Fruit fly (Drosophila melanogaster) whole organism, wandering third instar larva: Measurements from ENCODE around the gene CG4887.

ENCODE experiments used
- Abd-B ChIP-seq: fragments of >200 bp; optimal IDR thresholded peaks from 2 replicates; lab custom pipeline; 2017; ENCODE audit warnings: missing biosample characterization, missing genetic modification characterization
- CG32264 ChIP-seq: fragments of 200-800 bp; sonication (Bioruptor generic); optimal IDR thresholded peaks from 2 replicates; lab custom pipeline; 2016; ENCODE audit warnings: missing biosample characterization, missing genetic modification characterization
- CG9705 ChIP-seq: fragments of 200-800 bp; sonication (Bioruptor generic); optimal IDR thresholded peaks from 2 replicates; lab custom pipeline; 2018; ENCODE audit warnings: missing biosample characterization, mild to moderate bottlenecking, missing genetic modification characterization
- CrebA ChIP-seq: fragments of 200-800 bp; sonication (Bioruptor generic); optimal IDR thresholded peaks from 2 replicates; lab custom pipeline; 2016; ENCODE audit warnings: missing biosample characterization, mild to moderate bottlenecking, missing genetic modification characterization, borderline replicate concordance
- Dfd ChIP-seq: fragments of >200 bp; optimal IDR thresholded peaks from 2 replicates; lab custom pipeline; 2017; ENCODE audit warnings: missing biosample characterization, missing genetic modification characterization
- HLH106 ChIP-seq: fragments of 200-800 bp; optimal IDR thresholded peaks from 3 replicates; lab custom pipeline; 2019; ENCODE audit warnings: missing biosample characterization, mild to moderate bottlenecking, missing genetic modification characterization, moderate library complexity
- Hr78 ChIP-seq: fragments of >200 bp; optimal IDR thresholded peaks from 2 replicates; lab custom pipeline; 2017; ENCODE audit warnings: missing biosample characterization, missing genetic modification characterization
- Hr83 ChIP-seq: fragments of 200-300 bp; sonication (Bioruptor generic); optimal IDR thresholded peaks from 2 replicates; lab custom pipeline; 2016; ENCODE audit warnings: missing biosample characterization, mild to moderate bottlenecking, missing genetic modification characterization, moderate library complexity; ENCODE audit not compliant: poor library complexity, severe bottlenecking
- Jra ChIP-seq: sonication (Bioruptor generic); optimal IDR thresholded peaks from 2 replicates; lab custom pipeline; 2016; ENCODE audit warnings: missing biosample characterization, missing genetic modification characterization
- Mio ChIP-seq: sonication (Bioruptor generic); optimal IDR thresholded peaks from 2 replicates; lab custom pipeline; 2016; ENCODE audit warnings: missing biosample characterization, missing genetic modification characterization
- N ChIP-seq: fragments of >200 bp; optimal IDR thresholded peaks from 2 replicates; lab custom pipeline; 2018; ENCODE audit warnings: missing biosample characterization, missing external identifiers, missing genetic modification characterization
- OdsH ChIP-seq: fragments of 200-800 bp; sonication (Bioruptor generic); optimal IDR thresholded peaks from 2 replicates; lab custom pipeline; 2016; ENCODE audit warnings: missing biosample characterization, mild to moderate bottlenecking, missing genetic modification characterization
- Rel ChIP-seq, 2 experiments: fragments of 200-800 bp; sonication (Bioruptor generic) in 1 of 2; optimal IDR thresholded peaks; 2 replicates in 1 of 2; 3 replicates in 1 of 2; lab custom pipeline; 2016 to 2019; ENCODE audit warnings: mild to moderate bottlenecking in 2 of 2, missing biosample characterization in 2 of 2, missing genetic modification characterization in 2 of 2, moderate library complexity in 1 of 2
- Vsx2 ChIP-seq: fragments of 200-300, 225-300 bp; sonication (Bioruptor generic); optimal IDR thresholded peaks from 2 replicates; lab custom pipeline; 2018; ENCODE audit warnings: missing biosample characterization, missing genetic modification characterization; ENCODE audit not compliant: partially characterized antibody
- br ChIP-seq: fragments of 200-800 bp; sonication (Bioruptor generic); optimal IDR thresholded peaks from 2 replicates; lab custom pipeline; 2016; ENCODE audit warnings: missing biosample characterization, missing genetic modification characterization
- dl ChIP-seq, 2 experiments: fragments of 175-275, 200-275 bp in 1 of 2; fragments of 200-275 bp in 1 of 2; sonication (Bioruptor generic); optimal IDR thresholded peaks; lab custom pipeline; 2018; ENCODE audit warnings: mild to moderate bottlenecking in 2 of 2, missing biosample characterization in 2 of 2, missing genetic modification characterization in 2 of 2, moderate library complexity in 2 of 2; ENCODE audit not compliant: partially characterized antibody in 2 of 2, insufficient read depth in 1 of 2
- ey ChIP-seq: fragments of 200-800 bp; sonication (Bioruptor generic); optimal IDR thresholded peaks from 2 replicates; lab custom pipeline; 2016; ENCODE audit warnings: missing biosample characterization, missing genetic modification characterization
- foxo ChIP-seq, 2 experiments: fragments of 200-800 bp; sonication (Bioruptor generic); optimal IDR thresholded peaks; 2 replicates in 1 of 2; 3 replicates in 1 of 2; lab custom pipeline; 2016 to 2017; ENCODE audit warnings: missing biosample characterization in 2 of 2, missing genetic modification characterization in 2 of 2
- h ChIP-seq: fragments of 200-800 bp; sonication (Bioruptor generic); optimal IDR thresholded peaks from 3 replicates; lab custom pipeline; 2016; ENCODE audit warnings: missing biosample characterization, mild to moderate bottlenecking, missing genetic modification characterization
- psq ChIP-seq: fragments of 200-800 bp; sonication (Bioruptor generic); optimal IDR thresholded peaks from 3 replicates; lab custom pipeline; 2017; ENCODE audit warnings: missing biosample characterization, mild to moderate bottlenecking, missing genetic modification characterization, moderate library complexity
- rgr ChIP-seq: fragments of 200-800 bp; sonication (Bioruptor generic); optimal IDR thresholded peaks from 3 replicates; lab custom pipeline; 2016; ENCODE audit warnings: missing biosample characterization, mild to moderate bottlenecking, missing genetic modification characterization
- sage ChIP-seq: fragments of 200-800 bp; sonication (Bioruptor generic); optimal IDR thresholded peaks from 2 replicates; lab custom pipeline; 2016; ENCODE audit warnings: missing biosample characterization, mild to moderate bottlenecking, missing genetic modification characterization
- sv ChIP-seq: fragments of 200-800 bp; sonication (Bioruptor generic); optimal IDR thresholded peaks from 3 replicates; lab custom pipeline; 2016; ENCODE audit warnings: missing biosample characterization, missing genetic modification characterization
- usp ChIP-seq: fragments of >200 bp; optimal IDR thresholded peaks from 2 replicates; lab custom pipeline; 2017; ENCODE audit warnings: missing biosample characterization, missing genetic modification characterization
- woc ChIP-seq: sonication (Bioruptor generic); optimal IDR thresholded peaks from 2 replicates; lab custom pipeline; 2016; ENCODE audit warnings: missing biosample characterization, mild to moderate bottlenecking, missing genetic modification characterization

The CG4887 gene

DNA sequence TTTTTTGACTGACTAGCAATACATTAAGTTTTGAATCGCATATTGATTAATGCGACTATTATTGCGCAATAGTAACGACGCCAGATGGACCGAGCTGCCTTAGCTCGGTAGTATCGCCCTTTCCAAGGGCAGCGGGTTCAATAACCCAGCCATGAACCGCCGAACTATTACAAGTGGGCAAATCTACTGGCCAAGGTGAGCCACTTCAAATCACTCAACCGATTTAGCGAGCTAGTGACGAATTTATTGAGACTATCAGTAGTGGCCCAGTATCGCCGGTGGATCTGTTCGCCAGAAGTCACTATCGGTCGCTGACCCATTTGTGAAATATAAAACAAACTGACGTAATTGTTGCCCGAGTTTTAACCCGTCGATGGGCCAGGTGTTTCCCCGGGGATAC is 45.7 kb downstream of the CG4887 start:
- no peak for TF ChIP-seq Dfd (GFP tag; lab: Kevin White, UChicago)
- no peak for TF ChIP-seq Hr78
- TF ChIP-seq Vsx2 = no peak
- TF ChIP-seq Hr83 (GFP tag; lab: Kevin White, UChicago) = no peak
- TF ChIP-seq sage (GFP tag; lab: Kevin White, UChicago) = no peak
- TF ChIP-seq ey (GFP tag; lab: Kevin White, UChicago) = no peak
- no peak for TF ChIP-seq h (GFP tag; lab: Kevin White, UChicago)
- TF ChIP-seq woc = no peak
- TF ChIP-seq br (GFP tag; lab: Kevin White, UChicago) = no peak
- TF ChIP-seq CrebA (GFP tag; lab: Kevin White, UChicago) = no peak
- no peak for TF ChIP-seq N
- no peak for TF ChIP-seq psq (GFP tag; lab: Kevin White, UChicago)
- TF ChIP-seq usp (GFP tag; lab: Kevin White, UChicago) = no peak
- no peak for TF ChIP-seq rgr (GFP tag; lab: Kevin White, UChicago)
- no peak for TF ChIP-seq Abd-B (GFP tag; lab: Kevin White, UChicago)
- no peak for TF ChIP-seq Mio (GFP tag; lab: Kevin White, UChicago)
- no peak for TF ChIP-seq Rel (GFP tag; optimal IDR thresholded peaks at IDR 0.05; lab: Kevin White, UChicago)
- TF ChIP-seq Rel (tag; optimal IDR thresholded peaks at IDR 0.05; lab: Kevin White, UChicago) = no peak
- no peak for TF ChIP-seq CG9705 (GFP tag; lab: Kevin White, UChicago)
- TF ChIP-seq Jra (GFP tag; lab: Kevin White, UChicago) = no peak

DNA sequence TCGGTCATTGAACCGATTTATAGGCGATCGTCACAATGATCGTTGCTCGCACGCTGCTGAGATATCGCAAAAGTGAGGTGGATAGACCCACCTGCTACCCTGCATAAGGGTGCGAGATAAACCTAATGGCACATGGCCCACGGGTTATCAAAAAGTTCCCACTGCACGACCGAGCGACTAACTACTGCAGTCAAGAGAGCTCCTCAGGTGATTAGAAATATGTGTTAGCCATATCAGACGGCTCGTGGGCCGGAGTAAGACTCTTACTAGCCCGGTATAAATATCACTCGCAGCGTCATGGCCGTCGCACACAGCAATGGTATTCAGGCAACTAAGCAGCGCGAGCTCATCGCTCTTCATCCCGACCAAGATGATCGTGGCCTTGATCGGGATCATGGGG is 46.2 kb downstream of the CG4887 start, which contains the start of gene CG42329:
Gene CG42329 (plus strand): TSS at position 301 of the 400 bp plus-strand sequence.
- no peak for TF ChIP-seq HLH106 (tag; lab: Kevin White, UChicago)
- no peak for TF ChIP-seq rgr (GFP tag; lab: Kevin White, UChicago)
- TF ChIP-seq OdsH = no peak
- no peak for TF ChIP-seq sv (GFP tag; lab: Kevin White, UChicago)
- TF ChIP-seq woc = no peak
- no peak for TF ChIP-seq CG32264 (GFP tag; lab: Kevin White, UChicago)
- TF ChIP-seq Hr78 = no peak
- TF ChIP-seq Abd-B (GFP tag; lab: Kevin White, UChicago) = no peak
- TF ChIP-seq ey (GFP tag; lab: Kevin White, UChicago) = no peak
- no peak for TF ChIP-seq CrebA (GFP tag; lab: Kevin White, UChicago)
- TF ChIP-seq Hr83 (GFP tag; lab: Kevin White, UChicago) = no peak
- TF ChIP-seq Dfd (GFP tag; lab: Kevin White, UChicago) = no peak
- TF ChIP-seq CG9705 (GFP tag; lab: Kevin White, UChicago) = no peak
- TF ChIP-seq foxo (GFP tag; optimal IDR thresholded peaks at IDR 0.05; lab: Kevin White, UChicago) = no peak
- no peak for TF ChIP-seq dl (GFP tag; optimal IDR thresholded peaks at IDR 0.05; lab: Kevin White, UChicago; ENCODE audit: insufficient read depth in 1 of 2, partially characterized antibody in 2 of 2)
- TF ChIP-seq Mio (GFP tag; lab: Kevin White, UChicago) = no peak
